In genomic region chrV:4151400-4151799, ce11 we compare ENCODE assay signal across 4 worm cellular contexts.
TF ChIP-seq lines count a peak whose summit lies in the region.

No protein-coding gene starts in this region.

TF ChIP-seq in whole organism, L4 larva, 104 proteins besides CTCF, POLR2A, EP300 and RAD21:
- TF ChIP-seq set-16 (GFP tag; IDR thresholded peaks at IDR 0.05; lab: Robert Waterston, UW) = peak; percentile 57
- TF ChIP-seq hif-1 (tag; optimal IDR thresholded peaks at IDR 0.05; lab: Kevin White, UChicago) = no peak
TF ChIP-seq in whole organism, L4 larva: peak in this region for 1.

TF ChIP-seq in whole organism, late embryonic, 69 proteins besides CTCF, POLR2A, EP300 and RAD21:
- no peak for TF ChIP-seq C08G9.2 (tag; optimal IDR thresholded peaks at IDR 0.05; lab: Kevin White, UChicago)
- TF ChIP-seq ceh-48 (tag; optimal IDR thresholded peaks at IDR 0.05; lab: Kevin White, UChicago) = no peak
- no peak for TF ChIP-seq ets-4 (tag; optimal IDR thresholded peaks at IDR 0.05; lab: Kevin White, UChicago)
- TF ChIP-seq elt-4 (tag; optimal IDR thresholded peaks at IDR 0.05; lab: Kevin White, UChicago) = peak; percentile 66
- TF ChIP-seq pha-4 (tag; optimal IDR thresholded peaks at IDR 0.05; lab: Kevin White, UChicago) = no peak
- TF ChIP-seq unc-3 (GFP tag; conservative IDR thresholded peaks at IDR 0.05; lab: Robert Waterston, UW) = no peak
- TF ChIP-seq unc-3 (tag; optimal IDR thresholded peaks at IDR 0.05; lab: Kevin White, UChicago) = no peak
- TF ChIP-seq madf-2 (tag; optimal IDR thresholded peaks at IDR 0.05; lab: Kevin White, UChicago) = no peak
- TF ChIP-seq dmd-4 (tag; optimal IDR thresholded peaks at IDR 0.05; lab: Kevin White, UChicago; ENCODE audit: borderline replicate concordance) = no peak
- no peak for TF ChIP-seq C38D4.7 (GFP tag; optimal IDR thresholded peaks at IDR 0.05; lab: Kevin White, UChicago)
- no peak for TF ChIP-seq hlh-13 (GFP tag; optimal IDR thresholded peaks at IDR 0.05; lab: Kevin White, UChicago)
- no peak for TF ChIP-seq ceh-19 (GFP tag; optimal IDR thresholded peaks at IDR 0.05; lab: Kevin White, UChicago)
- TF ChIP-seq tbx-2 (tag; optimal IDR thresholded peaks at IDR 0.05; lab: Kevin White, UChicago) = no peak
- no peak for TF ChIP-seq rnt-1 (tag; optimal IDR thresholded peaks at IDR 0.05; lab: Kevin White, UChicago)
- no peak for TF ChIP-seq hlh-30 (tag; optimal IDR thresholded peaks at IDR 0.05; lab: Kevin White, UChicago; ENCODE audit: insufficient read depth)
- peak; percentile 0 for TF ChIP-seq pag-3 (tag; optimal IDR thresholded peaks at IDR 0.05; lab: Kevin White, UChicago; ENCODE audit: borderline replicate concordance)
- no peak for TF ChIP-seq che-1 (tag; optimal IDR thresholded peaks at IDR 0.05; lab: Kevin White, UChicago)
TF ChIP-seq in whole organism, late embryonic: peak in this region for 2.

TF ChIP-seq in whole organism, midembryonic, 9 proteins besides CTCF, POLR2A, EP300 and RAD21:
- TF ChIP-seq ztf-23 (GFP tag; IDR thresholded peaks at IDR 0.05; lab: Robert Waterston, UW) = no peak
- TF ChIP-seq ztf-29 (GFP tag; IDR thresholded peaks at IDR 0.05; lab: Robert Waterston, UW) = no peak
- no peak for TF ChIP-seq ref-1 (GFP tag; conservative IDR thresholded peaks at IDR 0.05; lab: Robert Waterston, UW)
- no peak for TF ChIP-seq T22C8.4 (GFP tag; IDR thresholded peaks at IDR 0.05; lab: Robert Waterston, UW)
- TF ChIP-seq klf-2 (GFP tag; conservative IDR thresholded peaks at IDR 0.05; lab: Robert Waterston, UW) = no peak
- no peak for TF ChIP-seq cog-1 (tag; optimal IDR thresholded peaks at IDR 0.05; lab: Kevin White, UChicago)
- TF ChIP-seq tab-1 (GFP tag; IDR thresholded peaks at IDR 0.05; lab: Robert Waterston, UW) = peak; percentile 47; the same call in 1 of the 2 replicates
- TF ChIP-seq med-1 (GFP tag; optimal IDR thresholded peaks at IDR 0.05; lab: Kevin White, UChicago; ENCODE audit: insufficient read depth) = no peak
- TF ChIP-seq flt-1 (GFP tag; IDR thresholded peaks at IDR 0.05; lab: Robert Waterston, UW) = peak; percentile 48; the same call in 1 of the 2 replicates

TF ChIP-seq in whole organism, young adult, 124 proteins besides CTCF, POLR2A, EP300 and RAD21:
- TF ChIP-seq zfh-2 (GFP tag; conservative IDR thresholded peaks at IDR 0.05; lab: Robert Waterston, UW) (peak; percentile 59), tbx-9 (tag; optimal IDR thresholded peaks at IDR 0.05; lab: Kevin White, UChicago; ENCODE audit: borderline replicate concordance) (no peak)
